Fruit fly (Drosophila melanogaster) whole organism, embryonic: ENCODE measurements around the gene CG2540.

Experiments used
- ATbp ChIP-seq: fragments of 200-800 bp; sonication (Bioruptor generic); optimal IDR thresholded peaks from 2 replicates; lab custom pipeline; 2017; ENCODE audit warnings: missing biosample characterization, mild to moderate bottlenecking, missing genetic modification characterization, missing genetic modification reagents
- Asciz ChIP-seq: fragments of 200-800 bp; sonication (Bioruptor generic); optimal IDR thresholded peaks from 2 replicates; lab custom pipeline; 2017; ENCODE audit warnings: missing biosample characterization, mild to moderate bottlenecking, missing genetic modification characterization, missing genetic modification reagents
- Atf6 ChIP-seq: fragments of 200-800 bp; sonication (Bioruptor generic); IDR thresholded peaks from 2 replicates; pipeline ENCODE4 v1.3.6; 2022; ENCODE audit warnings: missing biosample characterization, missing genetic modification characterization
- BEAF-32 ChIP-seq: fragments of 200-800 bp; sonication (Bioruptor generic); optimal IDR thresholded peaks from 3 replicates; lab custom pipeline; 2017; ENCODE audit warnings: missing biosample characterization, missing genetic modification characterization, mild to moderate bottlenecking, moderate library complexity, missing genetic modification reagents
- Blimp-1 ChIP-seq: fragments of 200-800 bp; sonication (Bioruptor generic); optimal IDR thresholded peaks from 3 replicates; lab custom pipeline; 2018; ENCODE audit warnings: missing biosample characterization, missing genetic modification characterization, mild to moderate bottlenecking, moderate library complexity, missing genetic modification reagents
- CG10209 ChIP-seq: fragments of 200-800 bp; sonication (Bioruptor generic); optimal IDR thresholded peaks from 3 replicates; lab custom pipeline; 2017; ENCODE audit warnings: missing biosample characterization, mild to moderate bottlenecking, missing genetic modification characterization, missing genetic modification reagents
- CG11723 ChIP-seq: fragments of 200-800 bp; sonication (Bioruptor generic); optimal IDR thresholded peaks from 2 replicates; lab custom pipeline; 2017; ENCODE audit warnings: missing biosample characterization, mild to moderate bottlenecking, missing genetic modification characterization
- CG12155 ChIP-seq: fragments of 200-800 bp; sonication (Bioruptor generic); optimal IDR thresholded peaks from 3 replicates; lab custom pipeline; 2016; ENCODE audit warnings: missing biosample characterization, missing genetic modification characterization
- CG1233 ChIP-seq: fragments of 200-800 bp; sonication (Bioruptor generic); optimal IDR thresholded peaks from 4 replicates; lab custom pipeline; 2018; ENCODE audit warnings: missing biosample characterization, mild to moderate bottlenecking, missing genetic modification characterization
- CG15073 ChIP-seq: fragments of 200-800 bp; sonication (Bioruptor generic); optimal IDR thresholded peaks from 2 replicates; lab custom pipeline; 2016; ENCODE audit warnings: missing biosample characterization, missing genetic modification characterization
- CG16815 ChIP-seq: fragments of 200-800 bp; sonication (Bioruptor generic); optimal IDR thresholded peaks from 3 replicates; lab custom pipeline; 2017; ENCODE audit warnings: missing biosample characterization, mild to moderate bottlenecking, missing genetic modification characterization
- CG18599 ChIP-seq: fragments of 200-800 bp; sonication (Bioruptor generic); optimal IDR thresholded peaks from 3 replicates; lab custom pipeline; 2017; ENCODE audit warnings: missing biosample characterization, missing genetic modification characterization, mild to moderate bottlenecking, moderate library complexity, missing genetic modification reagents
- CG18619 ChIP-seq: fragments of 200-800 bp; sonication (Bioruptor generic); optimal IDR thresholded peaks from 3 replicates; lab custom pipeline; 2017; ENCODE audit warnings: missing biosample characterization, mild to moderate bottlenecking, missing genetic modification characterization
- CG4404 ChIP-seq: fragments of 200-800 bp; sonication (Bioruptor generic); IDR thresholded peaks from 2 replicates; pipeline ENCODE4 v1.3.6; 2022; ENCODE audit warnings: missing biosample characterization, missing genetic modification characterization
- CG4617 ChIP-seq: fragments of 200-800 bp; sonication (Bioruptor generic); optimal IDR thresholded peaks from 3 replicates; lab custom pipeline; 2016; ENCODE audit warnings: missing biosample characterization, missing genetic modification characterization, borderline replicate concordance
- CG7271 ChIP-seq: fragments of 200-800 bp; sonication (Bioruptor generic); optimal IDR thresholded peaks from 2 replicates; lab custom pipeline; 2018; ENCODE audit warnings: missing biosample characterization, mild to moderate bottlenecking, missing genetic modification characterization, moderate library complexity
- CG7786 ChIP-seq: fragments of 200-800 bp; sonication (Bioruptor generic); optimal IDR thresholded peaks from 2 replicates; lab custom pipeline; 2016; ENCODE audit warnings: missing biosample characterization, missing genetic modification characterization
- CG7987 ChIP-seq: fragments of 200-800 bp; sonication (Bioruptor generic); optimal IDR thresholded peaks from 2 replicates; lab custom pipeline; 2018; ENCODE audit warnings: missing biosample characterization, mild to moderate bottlenecking, missing genetic modification characterization, moderate library complexity
- CG8281 ChIP-seq: fragments of 200-800 bp; sonication (Bioruptor generic); optimal IDR thresholded peaks from 2 replicates; lab custom pipeline; 2018; ENCODE audit warnings: missing biosample characterization, mild to moderate bottlenecking, missing genetic modification characterization, moderate library complexity
- CG8478 ChIP-seq: fragments of >200 bp; optimal IDR thresholded peaks from 2 replicates; lab custom pipeline; 2018
- CG8944 ChIP-seq: fragments of 200-800 bp; sonication (Bioruptor generic); optimal IDR thresholded peaks from 3 replicates; lab custom pipeline; 2016; ENCODE audit warnings: missing biosample characterization, missing genetic modification characterization
- CG9609 ChIP-seq: fragments of 200-800 bp; sonication (Bioruptor generic); optimal IDR thresholded peaks from 3 replicates; lab custom pipeline; 2016; ENCODE audit warnings: missing biosample characterization, missing genetic modification characterization
- CG9797 ChIP-seq: fragments of 200-800 bp; sonication (Bioruptor generic); optimal IDR thresholded peaks from 3 replicates; lab custom pipeline; 2018; ENCODE audit warnings: missing biosample characterization, mild to moderate bottlenecking, missing genetic modification characterization
- CG9932 ChIP-seq: fragments of 200-800 bp; sonication (Bioruptor generic); IDR thresholded peaks from 2 replicates; pipeline ENCODE4 v1.3.6; 2022; ENCODE audit warnings: missing biosample characterization, missing genetic modification characterization
- Deaf1 ChIP-seq: fragments of 200-800 bp; optimal IDR thresholded peaks from 3 replicates; lab custom pipeline; 2019; ENCODE audit warnings: missing biosample characterization, mild to moderate bottlenecking, missing genetic modification characterization, moderate library complexity
- E2f2 ChIP-seq: fragments of 200-800 bp; sonication (Bioruptor generic); IDR thresholded peaks from 2 replicates; pipeline ENCODE4 v1.3.6; 2022; ENCODE audit warnings: missing biosample characterization, missing genetic modification characterization
- Meics ChIP-seq: fragments of 200-800 bp; sonication (Bioruptor generic); optimal IDR thresholded peaks from 2 replicates; lab custom pipeline; 2017; ENCODE audit warnings: missing biosample characterization, mild to moderate bottlenecking, missing genetic modification characterization
- PHDP ChIP-seq: fragments of 200-800 bp; sonication (Bioruptor generic); optimal IDR thresholded peaks from 3 replicates; lab custom pipeline; 2018; ENCODE audit warnings: missing biosample characterization, mild to moderate bottlenecking, missing genetic modification characterization, moderate library complexity
- Rfx ChIP-seq: fragments of 200-800 bp; sonication (Bioruptor generic); IDR thresholded peaks from 2 replicates; pipeline ENCODE4 v1.3.6; 2022; ENCODE audit warnings: missing biosample characterization, missing genetic modification characterization
- Six4 ChIP-seq: fragments of 200-800 bp; sonication (Bioruptor generic); optimal IDR thresholded peaks from 2 replicates; lab custom pipeline; 2016; ENCODE audit warnings: missing biosample characterization, missing genetic modification characterization
- ase ChIP-seq: fragments of 200-800 bp; sonication (Bioruptor generic); IDR thresholded peaks from 3 replicates; pipeline ENCODE4 v1.3.6; 2022; ENCODE audit warnings: missing biosample characterization, missing genetic modification characterization
- cad ChIP-seq: fragments of >200 bp; optimal IDR thresholded peaks from 2 replicates; lab custom pipeline; 2017; ENCODE audit warnings: missing biosample characterization, missing genetic modification characterization
- fd96Cb ChIP-seq: fragments of 200-800 bp; sonication (Bioruptor generic); optimal IDR thresholded peaks from 2 replicates; lab custom pipeline; 2018; ENCODE audit warnings: missing biosample characterization, mild to moderate bottlenecking, missing genetic modification characterization, moderate library complexity
- gem ChIP-seq: fragments of 200-800 bp; sonication (Bioruptor generic); optimal IDR thresholded peaks from 2 replicates; lab custom pipeline; 2019; ENCODE audit warnings: missing biosample characterization, mild to moderate bottlenecking, missing genetic modification characterization, moderate library complexity
- hbn ChIP-seq: fragments of 200-800 bp; sonication (Bioruptor generic); IDR thresholded peaks from 2 replicates; pipeline ENCODE4 v1.3.6; 2022; ENCODE audit warnings: missing biosample characterization, missing genetic modification characterization; ENCODE audit not compliant: partially characterized antibody
- lilli ChIP-seq: fragments of 200-800 bp; sonication (Bioruptor generic); optimal IDR thresholded peaks from 3 replicates; lab custom pipeline; 2016; ENCODE audit warnings: missing biosample characterization, missing genetic modification characterization
- lola ChIP-seq, 3 experiments: fragments of >200 bp in 2 of 3; fragments of 200-800 bp in 1 of 3; sonication (Bioruptor generic) in 1 of 3; optimal IDR thresholded peaks; 2 replicates each; lab custom pipeline; 2017 to 2019; ENCODE audit warnings: missing biosample characterization in 3 of 3, missing genetic modification characterization in 3 of 3, mild to moderate bottlenecking in 1 of 3, moderate library complexity in 1 of 3
- nau ChIP-seq: fragments of 200-800 bp; sonication (Bioruptor generic); optimal IDR thresholded peaks from 3 replicates; lab custom pipeline; 2017; ENCODE audit warnings: missing biosample characterization, mild to moderate bottlenecking, missing genetic modification characterization, missing genetic modification reagents
- onecut ChIP-seq: fragments of 200-800 bp; sonication (Bioruptor generic); IDR thresholded peaks from 2 replicates; pipeline ENCODE4 v1.3.6; 2022; ENCODE audit warnings: missing biosample characterization, missing genetic modification characterization
- p53 ChIP-seq: fragments of 200-800 bp; sonication (Bioruptor generic); optimal IDR thresholded peaks from 2 replicates; lab custom pipeline; 2016; ENCODE audit warnings: missing biosample characterization, missing genetic modification characterization
- run ChIP-seq: fragments of 200-800 bp; sonication (Bioruptor generic); optimal IDR thresholded peaks from 3 replicates; lab custom pipeline; 2018; ENCODE audit warnings: missing biosample characterization, mild to moderate bottlenecking, missing genetic modification characterization
- sim ChIP-seq: fragments of 200-800 bp; sonication (Bioruptor generic); IDR thresholded peaks from 2 replicates; pipeline ENCODE4 v1.3.6; 2022; ENCODE audit warnings: missing biosample characterization, missing genetic modification characterization
- sima ChIP-seq: fragments of 200-800 bp; sonication (Bioruptor generic); optimal IDR thresholded peaks from 2 replicates; lab custom pipeline; 2016; ENCODE audit warnings: missing biosample characterization, missing genetic modification characterization
- sna ChIP-seq: fragments of 200-800 bp; sonication (Bioruptor generic); IDR thresholded peaks from 2 replicates; pipeline ENCODE4 v1.3.6; 2022; ENCODE audit warnings: missing biosample characterization, missing genetic modification characterization; ENCODE audit not compliant: partially characterized antibody
- ssp ChIP-seq: fragments of 200-800 bp; sonication (Bioruptor generic); IDR thresholded peaks from 2 replicates; pipeline ENCODE4 v1.3.6; 2022; ENCODE audit warnings: missing biosample characterization, missing genetic modification characterization
- trem ChIP-seq: fragments of 200-800 bp; optimal IDR thresholded peaks from 3 replicates; lab custom pipeline; 2019; ENCODE audit warnings: missing biosample characterization, mild to moderate bottlenecking, missing genetic modification characterization, moderate library complexity
- tup ChIP-seq: fragments of 200-800 bp; sonication (Bioruptor generic); optimal IDR thresholded peaks from 2 replicates; lab custom pipeline; 2016; ENCODE audit warnings: missing biosample characterization, mild to moderate bottlenecking, missing genetic modification characterization, moderate library complexity
- twi ChIP-seq: fragments of 200-800 bp; optimal IDR thresholded peaks from 2 replicates; lab custom pipeline; 2019; ENCODE audit warnings: missing biosample characterization, mild to moderate bottlenecking, missing genetic modification characterization, moderate library complexity
- wdn ChIP-seq: fragments of 200-800 bp; sonication (Bioruptor generic); IDR thresholded peaks from 2 replicates; pipeline ENCODE4 v1.3.6; 2022; ENCODE audit warnings: missing biosample characterization, missing genetic modification characterization

Gene CG2540

DNA sequence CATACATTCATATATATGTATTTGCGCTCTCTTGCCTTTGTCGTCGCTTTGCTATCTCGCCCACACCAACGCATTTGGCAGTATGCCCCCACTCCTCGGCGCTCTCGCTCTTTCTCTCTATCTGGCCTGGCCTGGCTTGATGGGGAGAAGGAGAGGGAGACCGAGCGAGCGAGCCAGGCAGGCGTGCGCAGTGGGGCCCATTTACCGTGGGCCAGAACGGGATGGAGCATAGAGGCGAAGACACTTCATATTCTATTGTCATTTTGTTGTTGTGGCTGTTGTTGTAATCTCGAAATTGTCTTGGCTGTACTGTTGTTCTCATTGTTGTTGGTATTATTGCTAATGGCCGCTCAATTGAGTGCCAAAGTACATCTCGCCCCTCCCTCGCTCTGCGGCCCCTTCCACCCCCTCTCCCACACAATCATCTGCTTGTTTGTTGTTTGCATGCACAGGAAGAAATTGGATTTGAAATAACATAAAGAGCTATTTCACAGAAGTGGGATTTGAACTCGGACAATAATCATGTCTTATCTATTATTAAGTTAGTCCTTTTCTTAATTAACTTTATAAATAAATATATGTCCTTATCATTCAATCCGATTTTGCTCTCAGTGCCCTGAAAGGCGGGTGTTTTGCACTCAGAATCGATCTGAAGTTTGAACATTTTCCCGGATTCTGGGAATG lies 35.6 kb downstream of the CG2540 start (continued):
- peak; percentile 94 for TF ChIP-seq CG9932 (GFP tag; lab: Robert Waterston, UW)
- no peak for TF ChIP-seq CG9797 (GFP tag; lab: Kevin White, UChicago)
- TF ChIP-seq run (tag; lab: Kevin White, UChicago), result peak; percentile 44
- peak; percentile 67 for TF ChIP-seq CG11723 (GFP tag; lab: Kevin White, UChicago)
- TF ChIP-seq CG7987 (GFP tag; lab: Kevin White, UChicago), result peak; percentile 84
- peak; percentile 77 for TF ChIP-seq sim
- peak; percentile 48 for TF ChIP-seq CG7786 (GFP tag; lab: Kevin White, UChicago)
- peak; percentile 62 for TF ChIP-seq CG9609 (GFP tag; lab: Kevin White, UChicago)
- TF ChIP-seq CG16815, result peak; percentile 89
- peak; percentile 84 for TF ChIP-seq Blimp-1 (GFP tag; lab: Kevin White, UChicago)
- TF ChIP-seq BEAF-32, result no peak
- TF ChIP-seq CG4404 (GFP tag; lab: Robert Waterston, UW), result peak; percentile 85
- no peak for TF ChIP-seq sima
- TF ChIP-seq lola (GFP tag; optimal IDR thresholded peaks at IDR 0.05; lab: Kevin White, UChicago), result peak in 1 of 3 experiments; percentile 88
- peak; percentile 88 for TF ChIP-seq PHDP (tag; lab: Kevin White, UChicago)
- peak; percentile 88 for TF ChIP-seq CG10209 (GFP tag; lab: Kevin White, UChicago)
- TF ChIP-seq trem, result peak; percentile 77
- TF ChIP-seq sna (GFP tag; lab: Robert Waterston, UW), result no peak
- TF ChIP-seq CG18599 (GFP tag; lab: Kevin White, UChicago), result peak; percentile 90
- TF ChIP-seq CG8281 (tag; lab: Kevin White, UChicago), result peak; percentile 58
- peak; percentile 91 for TF ChIP-seq Meics (GFP tag; lab: Kevin White, UChicago)
- TF ChIP-seq nau (GFP tag; lab: Kevin White, UChicago), result peak; percentile 77
- TF ChIP-seq CG7271 (tag; lab: Kevin White, UChicago), result no peak
- TF ChIP-seq Deaf1 (tag; lab: Kevin White, UChicago), result peak; percentile 55
- TF ChIP-seq gem, result peak; percentile 94
- no peak for TF ChIP-seq hbn (GFP tag; lab: Robert Waterston, UW)
- peak; percentile 72 for TF ChIP-seq twi (tag; lab: Kevin White, UChicago)
- peak; percentile 82; the same call in 1 of the 2 replicates for TF ChIP-seq ssp
- peak; percentile 49 for TF ChIP-seq CG4617 (GFP tag; lab: Kevin White, UChicago)
- no peak for TF ChIP-seq p53 (GFP tag; lab: Kevin White, UChicago)
- peak; percentile 88 for TF ChIP-seq CG12155 (GFP tag; lab: Kevin White, UChicago)
- TF ChIP-seq ATbp (GFP tag; lab: Kevin White, UChicago), result peak; percentile 74
- peak; percentile 90 for TF ChIP-seq CG1233 (GFP tag; lab: Kevin White, UChicago)
- TF ChIP-seq E2f2 (GFP tag; lab: Robert Waterston, UW), result peak; percentile 67
- TF ChIP-seq CG8478 (lab: Kevin White, UChicago), result no peak
- peak; percentile 80 for TF ChIP-seq lilli
- peak; percentile 72 for TF ChIP-seq Asciz (GFP tag; lab: Kevin White, UChicago)
- peak; percentile 95 for TF ChIP-seq Rfx
- peak; percentile 54 for TF ChIP-seq CG15073
- TF ChIP-seq onecut (GFP tag; lab: Robert Waterston, UW), result peak; percentile 81
- TF ChIP-seq ase (GFP tag; lab: Robert Waterston, UW), result peak; percentile 90
- peak; percentile 23 for TF ChIP-seq CG8944 (GFP tag; lab: Kevin White, UChicago)
- TF ChIP-seq CG18619, result peak; percentile 89
- TF ChIP-seq wdn (GFP tag; lab: Robert Waterston, UW), result peak; percentile 85
- TF ChIP-seq Six4 (GFP tag; lab: Kevin White, UChicago), result peak; percentile 80
- TF ChIP-seq Atf6 (GFP tag; lab: Robert Waterston, UW), result peak; percentile 88
- TF ChIP-seq cad (GFP tag; lab: Kevin White, UChicago), result no peak
- TF ChIP-seq fd96Cb (tag; lab: Kevin White, UChicago), result peak; percentile 86
- TF ChIP-seq tup (GFP tag; lab: Kevin White, UChicago), result peak; percentile 51
